Worm (Caenorhabditis elegans) whole organism, L2 larva: Measurements from ENCODE around the gene rnp-1.

Source experiments
- F13H6.1 ChIP-seq: sonication (generic microtip); optimal IDR thresholded peaks from 2 replicates; lab custom pipeline; 2016; ENCODE audit warnings: missing genetic modification characterization, missing compliant biosample characterization
- Y55F3AM.14 ChIP-seq: fragments of 200-800 bp; sonication (Bioruptor generic); optimal IDR thresholded peaks from 2 replicates; lab custom pipeline; 2018; ENCODE audit warnings: mild to moderate bottlenecking, missing genetic modification characterization, missing compliant biosample characterization
- aly-2 ChIP-seq: fragments of 150-350 bp; optimal IDR thresholded peaks from 2 replicates; lab custom pipeline; 2014; ENCODE audit warnings: missing biosample characterization, missing genetic modification characterization
- ceh-82 ChIP-seq: fragments of 150-350 bp; optimal IDR thresholded peaks from 2 replicates; lab custom pipeline; 2014; ENCODE audit warnings: missing biosample characterization, missing genetic modification characterization
- fos-1 ChIP-seq: fragments of 150-350 bp; optimal IDR thresholded peaks from 2 replicates; lab custom pipeline; 2014; ENCODE audit warnings: missing biosample characterization, missing genetic modification characterization
- lin-13 ChIP-seq: fragments of 150-350 bp; optimal IDR thresholded peaks from 2 replicates; lab custom pipeline; 2014; ENCODE audit warnings: missing biosample characterization, missing genetic modification reagents, missing genetic modification characterization
- mab-5 ChIP-seq: fragments of 150-350 bp; optimal IDR thresholded peaks from 2 replicates; lab custom pipeline; 2014; ENCODE audit warnings: missing biosample characterization, missing genetic modification characterization
- mdl-1 ChIP-seq, 2 experiments: fragments of 150-350 bp in 1 of 2; sonication (generic microtip) in 1 of 2; optimal IDR thresholded peaks; 2 replicates each; lab custom pipeline; 2017; ENCODE audit warnings: missing biosample characterization in 2 of 2, missing genetic modification characterization in 2 of 2
- skn-1 ChIP-seq: sonication (generic microtip); optimal IDR thresholded peaks from 2 replicates; lab custom pipeline; 2017; ENCODE audit warnings: missing biosample characterization, missing genetic modification characterization
- sma-3 ChIP-seq: sonication (generic microtip); optimal IDR thresholded peaks from 2 replicates; lab custom pipeline; 2016; ENCODE audit warnings: missing genetic modification reagents, missing genetic modification characterization, missing compliant biosample characterization
- sma-9 ChIP-seq, 2 experiments: fragments of 150-350 bp in 1 of 2; sonication (generic microtip) in 1 of 2; optimal IDR thresholded peaks; 2 replicates each; lab custom pipeline; 2014 to 2016; ENCODE audit warnings: missing genetic modification characterization in 2 of 2, mild to moderate bottlenecking in 1 of 2, missing biosample characterization in 1 of 2, missing compliant biosample characterization in 1 of 2, missing genetic modification reagents in 1 of 2, moderate library complexity in 1 of 2
- snpc-4 ChIP-seq: fragments of 150-350 bp; optimal IDR thresholded peaks from 2 replicates; lab custom pipeline; 2014; ENCODE audit warnings: missing biosample characterization, missing genetic modification characterization
- unc-62 ChIP-seq: fragments of 150-350 bp; optimal IDR thresholded peaks from 2 replicates; lab custom pipeline; 2014; ENCODE audit warnings: missing biosample characterization, missing genetic modification reagents, missing genetic modification characterization

DNA sequence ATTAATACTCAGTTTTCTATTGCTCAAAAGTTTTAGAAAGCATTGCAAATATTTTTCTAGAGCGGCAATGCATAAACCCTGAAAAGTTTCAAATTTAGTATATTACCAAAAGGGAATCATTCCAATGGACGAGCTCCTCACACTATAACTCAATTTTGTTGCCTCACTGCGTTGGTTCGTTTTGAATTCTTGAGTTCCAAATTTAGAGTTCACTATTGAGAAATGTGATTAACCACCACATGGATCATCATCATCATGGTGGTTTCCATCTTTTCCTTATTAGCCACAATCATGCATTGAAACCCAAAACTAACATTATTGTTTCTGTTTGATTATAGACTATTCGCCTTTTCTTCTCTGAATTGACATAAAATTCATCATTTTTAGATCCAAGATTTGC, 17.9 kb downstream of the rnp-1 start:
- no peak for TF ChIP-seq F13H6.1
- no peak for TF ChIP-seq skn-1 (tag; lab: Kevin White, UChicago)
- TF ChIP-seq ceh-82 (tag; lab: Kevin White, UChicago), result no peak
- no peak for TF ChIP-seq lin-13 (GFP tag; lab: Kevin White, UChicago)
- no peak for TF ChIP-seq mab-5 (tag; lab: Kevin White, UChicago)
- no peak for TF ChIP-seq snpc-4
- TF ChIP-seq sma-9 (GFP tag; optimal IDR thresholded peaks at IDR 0.05; lab: Kevin White, UChicago), result no peak
- TF ChIP-seq sma-9 (tag; optimal IDR thresholded peaks at IDR 0.05; lab: Kevin White, UChicago), result no peak
- TF ChIP-seq Y55F3AM.14 (GFP tag; lab: Kevin White, UChicago), result no peak
- TF ChIP-seq mdl-1 (tag; optimal IDR thresholded peaks at IDR 0.05; lab: Kevin White, UChicago), result no peak
- no peak for TF ChIP-seq aly-2 (tag; lab: Kevin White, UChicago)
- TF ChIP-seq unc-62 (GFP tag; lab: Kevin White, UChicago), result no peak
- no peak for TF ChIP-seq fos-1 (tag; lab: Kevin White, UChicago)
- no peak for TF ChIP-seq sma-3 (GFP tag; lab: Kevin White, UChicago)
